Worm (Caenorhabditis elegans) whole organism, early embryonic: ENCODE data around the gene B0218.5.

Experiments
- ama-1 ChIP-seq: fragments of 150-350 bp; optimal IDR thresholded peaks from 2 replicates; lab custom pipeline; 2014
- ceh-13 ChIP-seq: fragments of 200-800 bp; sonication (Bioruptor generic); optimal IDR thresholded peaks from 2 replicates; lab custom pipeline; 2018; ENCODE audit warnings: mild to moderate bottlenecking, missing genetic modification characterization, missing compliant biosample characterization
- ets-7 ChIP-seq: sonication (generic microtip); optimal IDR thresholded peaks from 2 replicates; lab custom pipeline; 2016; ENCODE audit warnings: missing genotype, missing genetic modification characterization, missing compliant biosample characterization
- flt-1 ChIP-seq: fragments of 200-800 bp; sonication (Bioruptor generic); IDR thresholded peaks from 2 replicates; pipeline ENCODE4 v1.3.6; 2022; ENCODE audit warnings: missing genetic modification characterization, missing compliant biosample characterization
- hnd-1 ChIP-seq: sonication (generic microtip); optimal IDR thresholded peaks from 2 replicates; lab custom pipeline; 2016; ENCODE audit warnings: missing genetic modification characterization, missing compliant biosample characterization
- pes-1 ChIP-seq: fragments of 200-800 bp; sonication (Bioruptor generic); IDR thresholded peaks from 2 replicates; pipeline ENCODE4 v1.3.6; 2022; ENCODE audit warnings: missing genetic modification reagents, missing genetic modification characterization, missing compliant biosample characterization
- sea-1 ChIP-seq: fragments of 200-800 bp; sonication (Bioruptor generic); conservative IDR thresholded peaks from 2 replicates; pipeline ENCODE4 v1.3.6; 2022; ENCODE audit warnings: missing genetic modification characterization, missing compliant biosample characterization
- tbx-11 ChIP-seq: fragments of 200-800 bp; sonication (Bioruptor generic); IDR thresholded peaks from 2 replicates; pipeline ENCODE4 v1.3.6; 2022; ENCODE audit warnings: missing genetic modification characterization, missing compliant biosample characterization

ce11 chrIV:8152145-8152544, 4.9 kb downstream of the B0218.5 start, which contains the start of gene faah-2:
- no peak for TF ChIP-seq ama-1 (lab: Kevin White, UChicago)
- TF ChIP-seq tbx-11 (GFP tag; lab: Robert Waterston, UW), result no peak
- TF ChIP-seq ceh-13 (GFP tag; lab: Kevin White, UChicago), result no peak
- TF ChIP-seq pes-1 (GFP tag; lab: Robert Waterston, UW), result no peak
- TF ChIP-seq ets-7 (tag; lab: Kevin White, UChicago), result no peak
- TF ChIP-seq flt-1 (GFP tag; lab: Robert Waterston, UW), result no peak
- no peak for TF ChIP-seq hnd-1 (tag; lab: Kevin White, UChicago)
- TF ChIP-seq sea-1, result no peak
